Worm (Caenorhabditis elegans) whole organism, L2 larva: Measurements from ENCODE around the gene rad-54.L2.

Source experiments
- ama-1 ChIP-seq: fragments of 150-350 bp; optimal IDR thresholded peaks from 2 replicates; lab custom pipeline; 2018; ENCODE audit warnings: inconsistent platforms
- blmp-1 ChIP-seq: sonication (generic microtip); optimal IDR thresholded peaks from 2 replicates; lab custom pipeline; 2017; ENCODE audit warnings: missing genetic modification characterization, mild to moderate bottlenecking, missing compliant biosample characterization, antibody characterized with exemption, moderate library complexity; ENCODE audit not compliant: insufficient read depth
- egl-27 ChIP-seq: sonication (generic microtip); optimal IDR thresholded peaks from 3 replicates; lab custom pipeline; 2017; ENCODE audit warnings: missing biosample characterization, missing genetic modification reagents, missing genetic modification characterization
- nhr-10 ChIP-seq: sonication (generic microtip); optimal IDR thresholded peaks from 2 replicates; lab custom pipeline; 2017; ENCODE audit warnings: missing biosample characterization, missing genetic modification characterization
- skn-1 ChIP-seq: sonication (generic microtip); optimal IDR thresholded peaks from 2 replicates; lab custom pipeline; 2017; ENCODE audit warnings: missing biosample characterization, missing genetic modification characterization
- unc-62 ChIP-seq: fragments of 150-350 bp; optimal IDR thresholded peaks from 2 replicates; lab custom pipeline; 2014; ENCODE audit warnings: missing biosample characterization, missing genetic modification reagents, missing genetic modification characterization

- no peak for TF ChIP-seq nhr-10 (tag; lab: Kevin White, UChicago)
- no peak for TF ChIP-seq unc-62 (GFP tag; lab: Kevin White, UChicago)
- peak; percentile 7 for TF ChIP-seq egl-27 (tag; lab: Kevin White, UChicago)
- peak; percentile 43 for TF ChIP-seq blmp-1 (tag; lab: Kevin White, UChicago)
- no peak for TF ChIP-seq ama-1 (lab: Kevin White, UChicago)
- no peak for TF ChIP-seq skn-1 (tag; lab: Kevin White, UChicago)
Observed at ce11 chrIV:8921956-8922355, 28.1 kb downstream of the rad-54.L2 start, which contains the start of gene D1046.16.
